Worm (Caenorhabditis elegans) whole organism, L4 larva: ENCODE data around the gene srh-199.

Experiments
- fkh-10 ChIP-seq: fragments of 150-350 bp; optimal IDR thresholded peaks from 2 replicates; lab custom pipeline; 2014; ENCODE audit warnings: missing biosample characterization, missing genetic modification reagents, missing genetic modification characterization
- fos-1 ChIP-seq: fragments of 150-350 bp; optimal IDR thresholded peaks from 2 replicates; lab custom pipeline; 2014; ENCODE audit warnings: missing biosample characterization, missing genetic modification characterization

DNA sequence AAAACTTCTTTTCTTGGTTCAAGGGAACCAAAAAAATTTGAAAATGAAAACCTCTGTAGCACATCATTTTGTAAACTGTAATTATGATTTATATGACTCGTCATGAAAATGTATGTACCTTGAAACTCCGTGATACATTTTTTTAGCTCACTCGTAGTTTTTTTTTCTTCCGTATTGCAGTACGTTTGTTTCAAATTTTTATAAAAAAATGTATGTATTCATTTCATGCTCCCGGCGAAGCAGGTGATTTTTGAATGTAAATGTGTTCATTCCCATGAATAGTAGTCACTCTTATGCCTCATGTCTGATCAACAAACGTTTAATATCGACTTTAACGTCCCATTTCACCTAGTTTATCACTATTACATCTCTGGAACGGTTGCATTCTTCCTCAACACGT, 26.0 kb downstream of the srh-199 start, which contains the start of gene sri-27:
- TF ChIP-seq fos-1 (no peak), fkh-10 (no peak)
